Worm (Caenorhabditis elegans) whole organism, L4 larva: ENCODE measurements around the gene ZK228.1.

ENCODE experiments used
- ces-1 ChIP-seq: fragments of 150-350 bp; sonication (generic microtip); optimal IDR thresholded peaks from 4 replicates; lab custom pipeline; 2014; ENCODE audit warnings: missing biosample characterization, missing genetic modification reagents, missing genetic modification characterization
- egl-27 ChIP-seq: sonication (generic microtip); optimal IDR thresholded peaks from 3 replicates; lab custom pipeline; 2017; ENCODE audit warnings: missing biosample characterization, missing genetic modification reagents, missing genetic modification characterization
- fkh-10 ChIP-seq: fragments of 150-350 bp; optimal IDR thresholded peaks from 2 replicates; lab custom pipeline; 2014; ENCODE audit warnings: missing biosample characterization, missing genetic modification reagents, missing genetic modification characterization
- lin-1 ChIP-seq: fragments of 200-800 bp; sonication (Bioruptor generic); IDR thresholded peaks from 2 replicates; pipeline ENCODE4 v1.3.6; 2022; ENCODE audit warnings: missing genetic modification reagents, missing genetic modification characterization, missing compliant biosample characterization
- lin-13 ChIP-seq: fragments of 150-350 bp; optimal IDR thresholded peaks from 2 replicates; lab custom pipeline; 2014; ENCODE audit warnings: missing biosample characterization, missing genetic modification reagents, missing genetic modification characterization
- lin-39 ChIP-seq: fragments of 150-350 bp; optimal IDR thresholded peaks from 2 replicates; lab custom pipeline; 2014; ENCODE audit warnings: missing biosample characterization, missing genetic modification reagents, missing genetic modification characterization
- nhr-10 ChIP-seq: fragments of 150-350 bp; optimal IDR thresholded peaks from 2 replicates; lab custom pipeline; 2014; ENCODE audit warnings: missing biosample characterization, missing genetic modification characterization
- nhr-11 ChIP-seq: fragments of 150-350 bp; optimal IDR thresholded peaks from 2 replicates; lab custom pipeline; 2014; ENCODE audit warnings: missing biosample characterization, missing genetic modification characterization
- nhr-25 ChIP-seq: sonication (generic microtip); optimal IDR thresholded peaks from 2 replicates; lab custom pipeline; 2017; ENCODE audit warnings: missing genetic modification characterization, mild to moderate bottlenecking, missing compliant biosample characterization, antibody characterized with exemption, moderate library complexity, borderline replicate concordance; ENCODE audit not compliant: insufficient read depth
- nhr-48 ChIP-seq: sonication (generic microtip); optimal IDR thresholded peaks from 2 replicates; lab custom pipeline; 2016; ENCODE audit warnings: mild to moderate bottlenecking, missing genetic modification characterization, missing compliant biosample characterization
- pqm-1 ChIP-seq: sonication (generic microtip); optimal IDR thresholded peaks from 2 replicates; lab custom pipeline; 2017; ENCODE audit warnings: missing biosample characterization, missing genetic modification characterization
- unc-39 ChIP-seq: sonication (generic microtip); optimal IDR thresholded peaks from 2 replicates; lab custom pipeline; 2017; ENCODE audit warnings: missing biosample characterization, missing genetic modification characterization
- unc-62 ChIP-seq, 3 experiments: fragments of 150-350 bp in 1 of 3; sonication (generic microtip); optimal IDR thresholded peaks in 2 of 3; peaks in 1 of 3; 1 replicate in 1 of 3; 2 replicates in 2 of 3; lab custom pipeline; 2014 to 2017; ENCODE audit warnings: missing biosample characterization in 3 of 3, missing genetic modification characterization in 3 of 3, missing genetic modification reagents in 3 of 3, missing genotype in 1 of 3
- zfp-3 ChIP-seq: fragments of 200-800 bp; sonication (Bioruptor generic); conservative IDR thresholded peaks from 2 replicates; pipeline ENCODE4 v1.3.6; 2022; ENCODE audit warnings: missing genetic modification reagents, missing genetic modification characterization, missing compliant biosample characterization

- TF ChIP-seq nhr-48 (tag; lab: Kevin White, UChicago) (no peak), zfp-3 (GFP tag; lab: Robert Waterston, UW) (no peak), unc-62 (GFP tag; optimal IDR thresholded peaks at IDR 0.05 in 1 of 2; lab: Kevin White, UChicago) (no peak), unc-62 (tag; optimal IDR thresholded peaks at IDR 0.05; lab: Kevin White, UChicago) (no peak), lin-13 (no peak), pqm-1 (tag; lab: Kevin White, UChicago) (no peak), lin-39 (tag; lab: Kevin White, UChicago) (no peak), fkh-10 (GFP tag; lab: Kevin White, UChicago) (no peak), unc-39 (tag; lab: Kevin White, UChicago) (no peak), nhr-25 (tag; lab: Kevin White, UChicago) (no peak), ces-1 (GFP tag; lab: Kevin White, UChicago) (no peak), lin-1 (GFP tag; lab: Robert Waterston, UW) (no peak), nhr-11 (tag; lab: Kevin White, UChicago) (no peak), nhr-10 (no peak), egl-27 (tag; lab: Kevin White, UChicago) (no peak)
These were observed 12.4 kb downstream of the ZK228.1 start, which contains the start of gene ZK228.10 for ce11 chrV:18456574-18456973.
